Comparison of ENCODE assay signal across 1 worm cellular context in the genomic region with DNA sequence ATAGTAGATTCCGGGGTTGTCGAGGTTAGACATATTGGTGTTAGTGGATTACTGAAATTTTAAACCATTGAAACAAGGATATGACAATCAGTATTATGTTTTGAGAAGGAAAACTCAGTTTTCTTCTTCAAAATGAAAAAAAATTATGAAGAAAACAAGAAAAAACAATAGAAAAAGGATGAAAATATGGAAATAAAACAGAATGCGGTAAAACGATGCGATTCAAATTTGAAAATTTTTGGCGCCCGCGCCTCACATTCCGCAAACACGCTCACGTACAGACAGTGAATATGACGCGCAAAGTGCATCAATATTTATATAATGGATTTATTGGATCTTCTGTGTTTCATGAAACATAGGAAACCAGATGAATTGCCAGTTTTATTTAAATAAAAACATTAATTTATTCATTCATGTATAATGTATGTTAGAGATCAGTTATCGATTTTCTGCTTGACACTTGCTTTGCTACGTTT.
TF ChIP-seq lines count a peak whose summit lies in the region.

TSS of gene mcm-5 (minus strand) at position 51 of the 476 bp plus-strand sequence.

TF ChIP-seq in whole organism, L1 larva, 84 proteins besides CTCF, POLR2A, EP300 and RAD21 (continued from another document):
- TF ChIP-seq blmp-1 (tag; optimal IDR thresholded peaks at IDR 0.05; lab: Kevin White, UChicago) (peak; percentile 52), nhr-77 (tag; optimal IDR thresholded peaks at IDR 0.05; lab: Kevin White, UChicago) (no peak), nhr-19 (GFP tag; conservative IDR thresholded peaks at IDR 0.05; lab: Robert Waterston, UW) (0 out of 2 replicates have a peak, but pooled peaks have one; percentile 16), nhr-28 (tag; optimal IDR thresholded peaks at IDR 0.05; lab: Kevin White, UChicago) (no peak), ama-1 (optimal IDR thresholded peaks at IDR 0.05; lab: Kevin White, UChicago) (no peak), nhr-76 (tag; optimal IDR thresholded peaks at IDR 0.05; lab: Kevin White, UChicago) (no peak), aha-1 (tag; optimal IDR thresholded peaks at IDR 0.05; lab: Kevin White, UChicago) (no peak), ztf-11 (tag; optimal IDR thresholded peaks at IDR 0.05; lab: Kevin White, UChicago) (no peak), zag-1 (tag; optimal IDR thresholded peaks at IDR 0.05; lab: Kevin White, UChicago) (no peak), C34B4.2 (tag; optimal IDR thresholded peaks at IDR 0.05; lab: Kevin White, UChicago) (no peak), hpl-2 (GFP tag; optimal IDR thresholded peaks at IDR 0.05; lab: Kevin White, UChicago) (no peak), lin-35 (GFP tag; optimal IDR thresholded peaks at IDR 0.05; lab: Kevin White, UChicago) (peak; percentile 82 to 89), unc-62 (GFP tag; optimal IDR thresholded peaks at IDR 0.05; lab: Kevin White, UChicago) (no peak), grh-1 (GFP tag; IDR thresholded peaks at IDR 0.05; lab: Robert Waterston, UW) (no peak), pax-3 (tag; optimal IDR thresholded peaks at IDR 0.05; lab: Kevin White, UChicago) (no peak), skn-1 (tag; optimal IDR thresholded peaks at IDR 0.05; lab: Kevin White, UChicago) (peak; percentile 49), fkh-8 (tag; optimal IDR thresholded peaks at IDR 0.05; lab: Kevin White, UChicago) (no peak), alr-1 (tag; optimal IDR thresholded peaks at IDR 0.05; lab: Kevin White, UChicago; ENCODE audit: borderline replicate concordance) (no peak), irx-1 (tag; optimal IDR thresholded peaks at IDR 0.05; lab: Kevin White, UChicago) (no peak), zip-4 (GFP tag; optimal IDR thresholded peaks at IDR 0.05; lab: Kevin White, UChicago) (no peak), ceh-90 (tag; optimal IDR thresholded peaks at IDR 0.05; lab: Kevin White, UChicago) (no peak), sox-4 (tag; optimal IDR thresholded peaks at IDR 0.05; lab: Kevin White, UChicago) (no peak), nhr-11 (tag; optimal IDR thresholded peaks at IDR 0.05; lab: Kevin White, UChicago) (no peak), elt-3 (tag; optimal IDR thresholded peaks at IDR 0.05; lab: Kevin White, UChicago) (peak in 1 of 6 experiments; percentile 48), dpl-1 (GFP tag; optimal IDR thresholded peaks at IDR 0.05; lab: Kevin White, UChicago) (peak; percentile 84 to 91 (median 86)), lin-14 (GFP tag; optimal IDR thresholded peaks at IDR 0.05; lab: Kevin White, UChicago) (no peak), snpc-4 (tag; optimal IDR thresholded peaks at IDR 0.05; lab: Kevin White, UChicago) (no peak), tlp-1 (tag; optimal IDR thresholded peaks at IDR 0.05; lab: Kevin White, UChicago) (no peak), unc-30 (tag; optimal IDR thresholded peaks at IDR 0.05; lab: Kevin White, UChicago) (no peak), elt-2 (tag; optimal IDR thresholded peaks at IDR 0.05; lab: Kevin White, UChicago) (no peak), lin-15B (tag; optimal IDR thresholded peaks at IDR 0.05; lab: Kevin White, UChicago) (peak; percentile 3), mep-1 (tag; optimal IDR thresholded peaks at IDR 0.05; lab: Kevin White, UChicago) (peak; percentile 66), efl-1 (optimal IDR thresholded peaks at IDR 0.05; lab: Kevin White, UChicago) (peak; percentile 73 to 81), efl-1 (GFP tag; optimal IDR thresholded peaks at IDR 0.05 in 1 of 2; lab: Kevin White, UChicago) (peak; percentile 88 to 98), sup-37 (GFP tag; optimal IDR thresholded peaks at IDR 0.05; lab: Kevin White, UChicago) (no peak), lir-3 (tag; optimal IDR thresholded peaks at IDR 0.05; lab: Kevin White, UChicago; ENCODE audit: poor library complexity) (no peak), fkh-4 (tag; optimal IDR thresholded peaks at IDR 0.05; lab: Kevin White, UChicago; ENCODE audit: borderline replicate concordance) (no peak), nhr-47 (tag; optimal IDR thresholded peaks at IDR 0.05; lab: Kevin White, UChicago) (no peak), efl-3 (GFP tag; optimal IDR thresholded peaks at IDR 0.05; lab: Kevin White, UChicago) (no peak), mab-9 (GFP tag; IDR thresholded peaks at IDR 0.05; lab: Robert Waterston, UW) (no peak), C04F5.9 (tag; optimal IDR thresholded peaks at IDR 0.05; lab: Kevin White, UChicago) (no peak), ces-1 (GFP tag; optimal IDR thresholded peaks at IDR 0.05; lab: Kevin White, UChicago) (no peak), F16B12.6 (tag; optimal IDR thresholded peaks at IDR 0.05; lab: Kevin White, UChicago) (peak; percentile 86), tbx-2 (tag; optimal IDR thresholded peaks at IDR 0.05; lab: Kevin White, UChicago) (no peak), nhr-20 (tag; optimal IDR thresholded peaks at IDR 0.05; lab: Kevin White, UChicago) (peak; percentile 34), unc-98 (GFP tag; IDR thresholded peaks at IDR 0.05; lab: Robert Waterston, UW) (no peak), nhr-237 (tag; optimal IDR thresholded peaks at IDR 0.05; lab: Kevin White, UChicago) (no peak), fos-1 (tag; optimal IDR thresholded peaks at IDR 0.05; lab: Kevin White, UChicago) (no peak), nhr-84 (tag; optimal IDR thresholded peaks at IDR 0.05; lab: Kevin White, UChicago) (no peak), unc-86 (tag; optimal IDR thresholded peaks at IDR 0.05; lab: Kevin White, UChicago) (no peak), egl-27 (tag; optimal IDR thresholded peaks at IDR 0.05; lab: Kevin White, UChicago) (no peak), ceh-63 (GFP tag; optimal IDR thresholded peaks at IDR 0.05; lab: Kevin White, UChicago) (no peak)
